Worm (Caenorhabditis elegans): ENCODE measurements around the gene elt-3.

Gene elt-3

ce11 chrX:13934574-13934973 is at the start of gene elt-3:
Gene elt-3 (plus strand): TSS chrX:13934874.
- TF ChIP-seq tbx-37 (GFP tag; conservative IDR thresholded peaks at IDR 0.05) = no peak
- no peak for TF ChIP-seq F13C5.2 (tag; optimal IDR thresholded peaks at IDR 0.05)
- TF ChIP-seq ceh-13 (GFP tag; optimal IDR thresholded peaks at IDR 0.05) = no peak
- TF ChIP-seq B0310.2 (tag; optimal IDR thresholded peaks at IDR 0.05) = no peak
- TF ChIP-seq ets-7 (tag; optimal IDR thresholded peaks at IDR 0.05) = no peak
- TF ChIP-seq scrt-1 (GFP tag; IDR thresholded peaks at IDR 0.05) = no peak
- no peak for TF ChIP-seq sea-1 (GFP tag; conservative IDR thresholded peaks at IDR 0.05)
- TF ChIP-seq tra-4 (tag; optimal IDR thresholded peaks at IDR 0.05) = no peak
- no peak for TF ChIP-seq ceh-36 (tag; optimal IDR thresholded peaks at IDR 0.05)

ce11 chrX:13885131-13885530 is 49.5 kb upstream of the elt-3 start:
- no peak for TF ChIP-seq B0310.2 (tag; optimal IDR thresholded peaks at IDR 0.05)
- no peak for TF ChIP-seq tbx-11 (GFP tag; IDR thresholded peaks at IDR 0.05)
- no peak for TF ChIP-seq ceh-13 (GFP tag; optimal IDR thresholded peaks at IDR 0.05)
- no peak for TF ChIP-seq ceh-36 (tag; optimal IDR thresholded peaks at IDR 0.05)
- no peak for TF ChIP-seq F13C5.2 (tag; optimal IDR thresholded peaks at IDR 0.05)
- TF ChIP-seq pes-1 (GFP tag; IDR thresholded peaks at IDR 0.05) = no peak
- no peak for TF ChIP-seq flt-1 (GFP tag; IDR thresholded peaks at IDR 0.05)
- no peak for TF ChIP-seq aly-1 (tag; optimal IDR thresholded peaks at IDR 0.05)
- no peak for TF ChIP-seq hnd-1 (tag; optimal IDR thresholded peaks at IDR 0.05)
- TF ChIP-seq hmg-4 (GFP tag; optimal IDR thresholded peaks at IDR 0.05) = no peak
- TF ChIP-seq hmbx-1 (tag; optimal IDR thresholded peaks at IDR 0.05) = no peak
- TF ChIP-seq ets-7 (tag; optimal IDR thresholded peaks at IDR 0.05) = no peak
- TF ChIP-seq tbx-37 (GFP tag; conservative IDR thresholded peaks at IDR 0.05) = no peak
- TF ChIP-seq scrt-1 (GFP tag; IDR thresholded peaks at IDR 0.05) = no peak
- TF ChIP-seq sea-1 (GFP tag; conservative IDR thresholded peaks at IDR 0.05) = no peak

ce11 chrX:13886195-13886594 is 48.5 kb upstream of the elt-3 start:
- TF ChIP-seq sea-1 (GFP tag; conservative IDR thresholded peaks at IDR 0.05) = peak; percentile 42; the same call in 1 of the 2 replicates
- no peak for TF ChIP-seq ets-7 (tag; optimal IDR thresholded peaks at IDR 0.05)

- no peak for TF ChIP-seq F13C5.2 (tag; optimal IDR thresholded peaks at IDR 0.05)
- no peak for TF ChIP-seq B0310.2 (tag; optimal IDR thresholded peaks at IDR 0.05)
- TF ChIP-seq ceh-13 (GFP tag; optimal IDR thresholded peaks at IDR 0.05) = no peak
- no peak for TF ChIP-seq ceh-36 (tag; optimal IDR thresholded peaks at IDR 0.05)
- no peak for TF ChIP-seq tbx-11 (GFP tag; IDR thresholded peaks at IDR 0.05)
- no peak for TF ChIP-seq ets-7 (tag; optimal IDR thresholded peaks at IDR 0.05)
- no peak for TF ChIP-seq pes-1 (GFP tag; IDR thresholded peaks at IDR 0.05)
- no peak for TF ChIP-seq hmg-4 (GFP tag; optimal IDR thresholded peaks at IDR 0.05)
- no peak for TF ChIP-seq hmbx-1 (tag; optimal IDR thresholded peaks at IDR 0.05)
- TF ChIP-seq tbx-37 (GFP tag; conservative IDR thresholded peaks at IDR 0.05) = no peak
- no peak for TF ChIP-seq hnd-1 (tag; optimal IDR thresholded peaks at IDR 0.05)
- TF ChIP-seq sea-1 (GFP tag; conservative IDR thresholded peaks at IDR 0.05) = no peak
- TF ChIP-seq scrt-1 (GFP tag; IDR thresholded peaks at IDR 0.05) = no peak
These were observed 41.4 kb upstream of the elt-3 start, which contains the start of gene sra-37 for ce11 chrX:13893256-13893655. Gene sra-37 (minus strand): TSS chrX:13893356.

- TF ChIP-seq tra-4 (tag; optimal IDR thresholded peaks at IDR 0.05) (no peak), ama-1 (optimal IDR thresholded peaks at IDR 0.05) (no peak), aly-1 (tag; optimal IDR thresholded peaks at IDR 0.05) (no peak), F13C5.2 (tag; optimal IDR thresholded peaks at IDR 0.05) (no peak), tbx-11 (GFP tag; IDR thresholded peaks at IDR 0.05) (no peak), hmbx-1 (tag; optimal IDR thresholded peaks at IDR 0.05) (no peak), flt-1 (GFP tag; IDR thresholded peaks at IDR 0.05) (no peak), hnd-1 (tag; optimal IDR thresholded peaks at IDR 0.05) (no peak), ets-7 (tag; optimal IDR thresholded peaks at IDR 0.05) (no peak), B0310.2 (tag; optimal IDR thresholded peaks at IDR 0.05) (no peak), scrt-1 (GFP tag; IDR thresholded peaks at IDR 0.05) (no peak), ceh-13 (GFP tag; optimal IDR thresholded peaks at IDR 0.05) (no peak)
These were observed 34.6 kb upstream of the elt-3 start, which contains the start of gene sra-38 for ce11 chrX:13900047-13900446. Gene sra-38 (minus strand): TSS chrX:13900147.

- no peak for TF ChIP-seq ama-1 (optimal IDR thresholded peaks at IDR 0.05)
- no peak for TF ChIP-seq ceh-36 (tag; optimal IDR thresholded peaks at IDR 0.05)
- TF ChIP-seq tbx-37 (GFP tag; conservative IDR thresholded peaks at IDR 0.05) = no peak
- TF ChIP-seq hmg-4 (GFP tag; optimal IDR thresholded peaks at IDR 0.05) = no peak
- no peak for TF ChIP-seq B0310.2 (tag; optimal IDR thresholded peaks at IDR 0.05)
- TF ChIP-seq scrt-1 (GFP tag; IDR thresholded peaks at IDR 0.05) = no peak
- no peak for TF ChIP-seq hnd-1 (tag; optimal IDR thresholded peaks at IDR 0.05)
- TF ChIP-seq pes-1 (GFP tag; IDR thresholded peaks at IDR 0.05) = no peak
- TF ChIP-seq ets-7 (tag; optimal IDR thresholded peaks at IDR 0.05) = no peak
- TF ChIP-seq sea-1 (GFP tag; conservative IDR thresholded peaks at IDR 0.05) = no peak
- TF ChIP-seq tbx-11 (GFP tag; IDR thresholded peaks at IDR 0.05) = no peak
- TF ChIP-seq aly-1 (tag; optimal IDR thresholded peaks at IDR 0.05) = no peak
- no peak for TF ChIP-seq flt-1 (GFP tag; IDR thresholded peaks at IDR 0.05)
These were observed 31.3 kb upstream of the elt-3 start, which contains the start of gene sra-39 for ce11 chrX:13903328-13903727. Gene sra-39 (minus strand): TSS chrX:13903428.

- TF ChIP-seq B0310.2 (tag; optimal IDR thresholded peaks at IDR 0.05) (no peak), hmbx-1 (tag; optimal IDR thresholded peaks at IDR 0.05) (no peak), ceh-13 (GFP tag; optimal IDR thresholded peaks at IDR 0.05) (no peak), aly-1 (tag; optimal IDR thresholded peaks at IDR 0.05) (no peak), tbx-11 (GFP tag; IDR thresholded peaks at IDR 0.05) (no peak), F13C5.2 (tag; optimal IDR thresholded peaks at IDR 0.05) (no peak), pes-1 (GFP tag; IDR thresholded peaks at IDR 0.05) (no peak), hmg-4 (GFP tag; optimal IDR thresholded peaks at IDR 0.05) (no peak), scrt-1 (GFP tag; IDR thresholded peaks at IDR 0.05) (no peak), hnd-1 (tag; optimal IDR thresholded peaks at IDR 0.05) (no peak), ceh-36 (tag; optimal IDR thresholded peaks at IDR 0.05) (no peak), ama-1 (optimal IDR thresholded peaks at IDR 0.05) (no peak), ets-7 (tag; optimal IDR thresholded peaks at IDR 0.05) (no peak), tra-4 (tag; optimal IDR thresholded peaks at IDR 0.05) (no peak), sea-1 (GFP tag; conservative IDR thresholded peaks at IDR 0.05) (no peak), tbx-37 (GFP tag; conservative IDR thresholded peaks at IDR 0.05) (no peak), flt-1 (GFP tag; IDR thresholded peaks at IDR 0.05) (no peak)
These were observed 30.9 kb upstream of the elt-3 start for ce11 chrX:13903769-13904168.

All from whole organism, early embryonic.